Worm (Caenorhabditis elegans): ENCODE results near the gene srw-145.

DNA sequence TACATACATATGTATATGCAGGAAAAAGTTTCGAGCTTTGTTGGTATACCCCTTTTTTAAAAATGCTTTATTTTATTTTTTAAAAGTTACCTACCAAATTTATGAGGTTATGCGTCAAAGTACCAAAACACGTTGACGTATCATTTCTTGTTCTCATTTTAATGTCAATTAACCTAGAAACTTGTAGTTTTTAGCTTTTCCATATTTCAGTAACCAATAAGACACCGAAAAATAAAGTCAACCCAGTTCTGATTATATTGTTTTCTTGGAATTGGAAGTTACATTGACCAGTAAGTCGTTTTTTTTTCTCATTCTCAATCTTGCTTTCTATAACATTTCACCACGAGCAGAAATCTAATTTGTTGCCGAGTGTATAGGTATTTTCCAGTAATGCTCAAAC is at the start of gene srw-145:
- TF ChIP-seq F22D6.2 (tag; optimal IDR thresholded peaks at IDR 0.05) (no peak), Y56A3A.18 (GFP tag; IDR thresholded peaks at IDR 0.05) (no peak), snpc-4 (GFP tag; optimal IDR thresholded peaks at IDR 0.05) (no peak), snpc-4 (tag; optimal IDR thresholded peaks at IDR 0.05) (no peak), zim-3 (tag; optimal IDR thresholded peaks at IDR 0.05) (no peak), lin-40 (tag; optimal IDR thresholded peaks at IDR 0.05) (no peak), nfya-2 (GFP tag; IDR thresholded peaks at IDR 0.05) (no peak), tbp1 (GFP tag; optimal IDR thresholded peaks at IDR 0.05) (no peak), cebp-2 (GFP tag; IDR thresholded peaks at IDR 0.05) (no peak), nhr-27 (tag; optimal IDR thresholded peaks at IDR 0.05) (no peak), unc-62 (GFP tag; optimal IDR thresholded peaks at IDR 0.05) (no peak)
